Worm (Caenorhabditis elegans) whole organism, mixed stage, embryonic: ENCODE results near the gene Y53F4B.62.

Experiments
- elt-3 ChIP-seq: fragments of 150-350 bp; optimal IDR thresholded peaks from 2 replicates; lab custom pipeline; 2014; ENCODE audit warnings: missing biosample characterization, missing genetic modification characterization
- flh-1 ChIP-seq: fragments of 200-800 bp; sonication (Bioruptor generic); optimal IDR thresholded peaks from 2 replicates; lab custom pipeline; 2018; ENCODE audit warnings: mild to moderate bottlenecking, missing genetic modification characterization, moderate library complexity, missing compliant biosample characterization
- lin-13 ChIP-seq: fragments of 150-350 bp; optimal IDR thresholded peaks from 2 replicates; lab custom pipeline; 2014; ENCODE audit warnings: missing biosample characterization, missing genetic modification characterization
- mab-5 ChIP-seq: fragments of 150-350 bp; optimal IDR thresholded peaks from 2 replicates; lab custom pipeline; 2014; ENCODE audit warnings: missing biosample characterization, missing genetic modification characterization
- nhr-28 ChIP-seq: fragments of 150-350 bp; optimal IDR thresholded peaks from 2 replicates; lab custom pipeline; 2014; ENCODE audit warnings: missing biosample characterization, missing genetic modification characterization
- sptf-1 ChIP-seq: sonication (generic microtip); optimal IDR thresholded peaks from 2 replicates; lab custom pipeline; 2017; ENCODE audit warnings: mild to moderate bottlenecking, missing genetic modification characterization, moderate library complexity, missing compliant biosample characterization
- tbx-8 ChIP-seq: fragments of 200-800 bp; sonication (Bioruptor generic); optimal IDR thresholded peaks from 2 replicates; lab custom pipeline; 2018; ENCODE audit warnings: mild to moderate bottlenecking, missing genetic modification characterization, moderate library complexity, missing compliant biosample characterization
- unc-120 ChIP-seq: sonication (generic microtip); optimal IDR thresholded peaks from 2 replicates; lab custom pipeline; 2017; ENCODE audit warnings: missing genetic modification characterization, missing compliant biosample characterization; ENCODE audit not compliant: poor library complexity, severe bottlenecking
- unc-39 ChIP-seq: fragments of 150-350 bp; optimal IDR thresholded peaks from 2 replicates; lab custom pipeline; 2014; ENCODE audit warnings: missing biosample characterization, missing genetic modification characterization

DNA sequence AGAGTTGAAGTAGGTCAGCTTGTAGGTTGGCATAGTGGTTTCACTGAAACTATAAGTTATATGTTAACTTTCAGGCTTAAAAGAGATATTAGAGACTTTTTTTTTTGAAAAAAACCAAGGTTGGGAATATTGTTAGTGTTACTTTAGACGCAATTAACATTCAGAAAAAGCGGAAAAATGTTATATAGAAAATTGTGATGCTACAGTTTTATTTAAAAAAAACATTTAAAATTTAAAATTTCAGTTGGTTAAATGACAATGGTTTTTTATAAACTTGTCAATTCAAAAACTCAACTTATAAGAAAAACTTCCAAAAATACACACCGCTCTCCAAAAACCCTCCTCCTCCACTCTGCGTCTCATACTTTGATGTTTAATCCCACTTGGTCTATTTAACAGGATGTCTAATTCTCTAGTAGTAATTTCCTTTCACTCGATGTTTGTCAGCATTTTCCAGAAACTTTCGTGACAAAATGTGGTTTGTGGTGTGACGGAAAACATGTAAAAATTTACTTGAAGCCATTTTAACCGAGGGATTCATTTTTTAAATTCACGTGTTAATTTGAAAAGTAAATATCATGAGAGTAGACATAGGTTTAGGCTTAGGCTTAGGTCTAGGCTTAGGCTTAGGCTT lies 44.6 kb upstream of the Y53F4B.62 start, which contains the start of gene gst-31:
- TF ChIP-seq flh-1 (no peak), tbx-8 (GFP tag; lab: Kevin White, UChicago) (no peak), lin-13 (tag; lab: Kevin White, UChicago) (no peak), unc-39 (tag; lab: Kevin White, UChicago) (no peak), unc-120 (tag; lab: Kevin White, UChicago) (no peak), mab-5 (no peak), nhr-28 (tag; lab: Kevin White, UChicago) (no peak), sptf-1 (tag; lab: Kevin White, UChicago) (no peak), elt-3 (tag; lab: Kevin White, UChicago) (no peak)
